Worm (Caenorhabditis elegans) whole organism, L1 larva: ENCODE results near the gene C54F6.15.

Experiments
- C04F5.9 ChIP-seq: sonication (generic microtip); optimal IDR thresholded peaks from 2 replicates; lab custom pipeline; 2016; ENCODE audit warnings: missing genetic modification characterization, missing compliant biosample characterization
- C16A3.4 ChIP-seq: fragments of 150-350 bp; optimal IDR thresholded peaks from 2 replicates; lab custom pipeline; 2014; ENCODE audit warnings: missing biosample characterization, missing genetic modification characterization
- aha-1 ChIP-seq: fragments of 150-350 bp; optimal IDR thresholded peaks from 2 replicates; lab custom pipeline; 2014; ENCODE audit warnings: missing biosample characterization, missing genetic modification characterization
- alr-1 ChIP-seq: fragments of 200-800 bp; sonication (Bioruptor generic); optimal IDR thresholded peaks from 2 replicates; lab custom pipeline; 2018; ENCODE audit warnings: borderline replicate concordance, mild to moderate bottlenecking, missing genetic modification characterization, missing compliant biosample characterization
- ama-1 ChIP-seq: fragments of 150-350 bp; optimal IDR thresholded peaks from 2 replicates; lab custom pipeline; 2014
- blmp-1 ChIP-seq: fragments of 150-350 bp; optimal IDR thresholded peaks from 2 replicates; lab custom pipeline; 2014; ENCODE audit warnings: missing biosample characterization, missing genetic modification characterization
- ceh-8 ChIP-seq: fragments of 200-800 bp; sonication (Bioruptor generic); optimal IDR thresholded peaks from 2 replicates; lab custom pipeline; 2018; ENCODE audit warnings: mild to moderate bottlenecking, missing genetic modification characterization, moderate library complexity, missing compliant biosample characterization
- ceh-82 ChIP-seq, 3 experiments: fragments of 150-350 bp in 1 of 3; sonication (generic microtip) in 2 of 3; optimal IDR thresholded peaks; 2 replicates each; lab custom pipeline; 2014 to 2017; ENCODE audit warnings: missing biosample characterization in 3 of 3, missing genetic modification characterization in 3 of 3
- ceh-88 ChIP-seq: fragments of 200-800 bp; sonication (Bioruptor generic); IDR thresholded peaks from 2 replicates; pipeline ENCODE4 v1.3.6; 2022; ENCODE audit warnings: missing genetic modification characterization, missing compliant biosample characterization
- ceh-90 ChIP-seq: sonication (generic microtip); optimal IDR thresholded peaks from 2 replicates; lab custom pipeline; 2016; ENCODE audit warnings: missing genetic modification characterization, missing compliant biosample characterization
- ces-1 ChIP-seq: fragments of 150-350 bp; optimal IDR thresholded peaks from 2 replicates; lab custom pipeline; 2014; ENCODE audit warnings: missing biosample characterization, missing genetic modification reagents, missing genetic modification characterization
- dsc-1 ChIP-seq: sonication (generic microtip); optimal IDR thresholded peaks from 2 replicates; lab custom pipeline; 2016; ENCODE audit warnings: mild to moderate bottlenecking, missing genetic modification characterization, missing compliant biosample characterization
- efl-1 ChIP-seq, 4 experiments: fragments of 150-350 bp; optimal IDR thresholded peaks in 3 of 4; peaks in 1 of 4; 1 replicate in 1 of 4; 2 replicates in 3 of 4; lab custom pipeline; 2014; ENCODE audit warnings: missing biosample characterization in 2 of 4, missing genetic modification characterization in 2 of 4, missing genetic modification reagents in 2 of 4
- efl-3 ChIP-seq: fragments of 200-800 bp; sonication (Bioruptor generic); optimal IDR thresholded peaks from 2 replicates; lab custom pipeline; 2018; ENCODE audit warnings: mild to moderate bottlenecking, missing genetic modification characterization, missing compliant biosample characterization
- egl-27 ChIP-seq, 2 experiments: fragments of 150-350 bp in 1 of 2; sonication (generic microtip); optimal IDR thresholded peaks; 3 replicates each; lab custom pipeline; 2017 to 2018; ENCODE audit warnings: missing biosample characterization in 2 of 2, missing genetic modification characterization in 2 of 2, missing genetic modification reagents in 2 of 2
- fkh-10 ChIP-seq: sonication (generic microtip); optimal IDR thresholded peaks from 2 replicates; lab custom pipeline; 2017; ENCODE audit warnings: missing biosample characterization, missing genetic modification reagents, missing genetic modification characterization
- hlh-17 ChIP-seq: fragments of 200-800 bp; sonication (Bioruptor generic); optimal IDR thresholded peaks from 2 replicates; lab custom pipeline; 2018; ENCODE audit warnings: missing genetic modification characterization, mild to moderate bottlenecking, missing compliant biosample characterization, moderate library complexity, borderline replicate concordance
- jun-1 ChIP-seq: fragments of 150-350 bp; optimal IDR thresholded peaks from 2 replicates; lab custom pipeline; 2014; ENCODE audit warnings: missing biosample characterization, missing genetic modification reagents, missing genetic modification characterization
- lin-13 ChIP-seq: fragments of 150-350 bp; optimal IDR thresholded peaks from 2 replicates; lab custom pipeline; 2014; ENCODE audit warnings: missing biosample characterization, missing genetic modification reagents, missing genetic modification characterization
- lin-14 ChIP-seq: fragments of 200-800 bp; sonication (Bioruptor generic); optimal IDR thresholded peaks from 2 replicates; lab custom pipeline; 2018; ENCODE audit warnings: mild to moderate bottlenecking, missing genetic modification characterization, moderate library complexity, missing compliant biosample characterization
- nhr-11 ChIP-seq: fragments of 150-350 bp; optimal IDR thresholded peaks from 2 replicates; lab custom pipeline; 2014; ENCODE audit warnings: missing biosample characterization, missing genetic modification characterization
- nhr-19 ChIP-seq: fragments of 200-800 bp; sonication (Bioruptor generic); conservative IDR thresholded peaks from 2 replicates; pipeline ENCODE4 v1.3.6; 2022; ENCODE audit warnings: missing genetic modification characterization, missing compliant biosample characterization
- nhr-47 ChIP-seq: sonication (generic microtip); optimal IDR thresholded peaks from 2 replicates; lab custom pipeline; 2016; ENCODE audit warnings: mild to moderate bottlenecking, missing genetic modification characterization, moderate library complexity, missing compliant biosample characterization
- nhr-76 ChIP-seq: sonication (generic microtip); optimal IDR thresholded peaks from 2 replicates; lab custom pipeline; 2017; ENCODE audit warnings: missing biosample characterization, missing genetic modification characterization
- nhr-84 ChIP-seq: sonication (generic microtip); optimal IDR thresholded peaks from 2 replicates; lab custom pipeline; 2017; ENCODE audit warnings: missing biosample characterization, missing genetic modification characterization
- pag-3 ChIP-seq: sonication (generic microtip); optimal IDR thresholded peaks from 2 replicates; lab custom pipeline; 2017; ENCODE audit warnings: missing genetic modification characterization, mild to moderate bottlenecking, missing compliant biosample characterization, antibody characterized with exemption, borderline replicate concordance; ENCODE audit not compliant: insufficient read depth
- skn-1 ChIP-seq: fragments of 150-350 bp; optimal IDR thresholded peaks from 2 replicates; lab custom pipeline; 2014; ENCODE audit warnings: missing biosample characterization, missing genetic modification characterization
- swsn-7 ChIP-seq: sonication (generic microtip); optimal IDR thresholded peaks from 2 replicates; lab custom pipeline; 2016; ENCODE audit warnings: missing genetic modification characterization, missing compliant biosample characterization
- tbx-2 ChIP-seq: sonication (generic microtip); optimal IDR thresholded peaks from 2 replicates; lab custom pipeline; 2016; ENCODE audit warnings: missing genetic modification characterization, missing compliant biosample characterization
- tlp-1 ChIP-seq: fragments of 150-350 bp; optimal IDR thresholded peaks from 2 replicates; lab custom pipeline; 2014; ENCODE audit warnings: missing biosample characterization, missing genetic modification characterization
- unc-62 ChIP-seq: fragments of 150-350 bp; optimal IDR thresholded peaks from 2 replicates; lab custom pipeline; 2014; ENCODE audit warnings: missing biosample characterization, missing genetic modification reagents, missing genetic modification characterization
- unc-86 ChIP-seq: sonication (generic microtip); optimal IDR thresholded peaks from 2 replicates; lab custom pipeline; 2016; ENCODE audit warnings: missing genetic modification characterization, missing compliant biosample characterization

C54F6.15 gene

DNA sequence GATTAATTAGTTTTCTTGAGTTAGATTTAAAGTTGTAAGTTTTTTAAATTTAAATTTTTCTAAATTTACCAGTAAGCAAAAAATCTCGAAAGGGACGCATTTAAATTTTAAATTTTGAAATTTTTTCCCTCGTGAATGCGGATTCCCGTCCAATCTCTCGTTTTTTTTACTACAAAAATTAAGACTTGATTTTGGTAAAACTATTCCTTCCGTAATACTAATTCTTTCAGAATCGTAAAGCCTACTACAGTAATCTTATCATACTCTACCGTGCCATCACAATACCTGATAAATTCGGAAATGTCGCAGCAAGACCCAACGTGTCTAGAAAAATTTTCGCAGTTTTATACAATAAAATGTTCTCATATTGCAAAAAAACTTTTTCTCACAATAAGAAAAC lies 23.0 kb upstream of the C54F6.15 start, which contains the start of the genes C54F6.19 and nhx-3:
C54F6.19 (plus strand) TSS at position 301 of the 400 bp plus-strand sequence.
nhx-3 (minus strand) TSS at position 337 of the 400 bp plus-strand sequence.
- no peak for TF ChIP-seq aha-1 (tag; lab: Kevin White, UChicago)
- TF ChIP-seq nhr-19 = no peak

DNA sequence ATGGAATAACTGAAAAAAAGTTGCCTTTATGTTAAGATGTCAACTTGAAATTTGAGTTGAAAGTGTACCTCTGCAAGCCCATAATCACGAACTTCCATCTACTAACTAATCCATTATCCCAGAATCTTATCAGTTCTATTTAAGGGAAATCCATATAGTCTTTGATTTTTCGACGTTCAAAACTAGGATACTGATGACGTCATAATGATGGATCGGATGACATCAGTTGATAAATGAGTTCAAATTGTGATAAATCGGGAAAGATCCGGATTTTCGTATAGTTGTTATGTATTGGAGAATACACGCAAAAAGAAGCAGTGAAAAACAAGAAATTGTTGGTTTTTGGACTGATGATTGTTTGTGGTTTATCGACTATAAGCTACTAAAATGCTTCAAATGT lies 21.5 kb upstream of the C54F6.15 start:
- TF ChIP-seq ceh-88 (GFP tag; lab: Robert Waterston, UW) (no peak), blmp-1 (tag; lab: Kevin White, UChicago) (peak; percentile 10), efl-3 (GFP tag; lab: Kevin White, UChicago) (no peak)
- TF ChIP-seq, all 84 proteins: peak for 1

DNA sequence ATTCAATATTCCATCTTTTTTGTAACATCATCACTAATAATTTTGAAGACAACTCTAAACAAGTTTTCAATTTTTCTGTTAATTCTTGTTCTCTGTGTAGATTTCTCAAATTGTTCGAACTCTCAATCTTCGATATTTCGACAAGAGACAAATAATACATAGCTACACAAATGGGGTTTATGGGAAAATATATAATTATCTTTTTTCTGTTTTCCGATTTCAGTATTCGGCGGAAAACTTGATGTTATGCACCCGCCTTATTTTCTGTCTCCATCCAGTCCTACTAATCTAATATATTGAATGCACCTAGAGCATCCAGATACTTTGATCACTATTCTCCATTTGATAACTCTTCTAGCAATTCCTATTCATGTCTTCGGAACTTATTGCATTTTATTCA lies 16.8 kb upstream of the C54F6.15 start, which contains the start of gene srh-268:
srh-268 (plus strand) TSS at position 301 of the 400 bp plus-strand sequence.
- TF ChIP-seq fkh-10 (no peak), egl-27 (tag; optimal IDR thresholded peaks at IDR 0.05; lab: Kevin White, UChicago) (no peak), C04F5.9 (tag; lab: Kevin White, UChicago) (no peak), C16A3.4 (tag; lab: Kevin White, UChicago) (no peak)

DNA sequence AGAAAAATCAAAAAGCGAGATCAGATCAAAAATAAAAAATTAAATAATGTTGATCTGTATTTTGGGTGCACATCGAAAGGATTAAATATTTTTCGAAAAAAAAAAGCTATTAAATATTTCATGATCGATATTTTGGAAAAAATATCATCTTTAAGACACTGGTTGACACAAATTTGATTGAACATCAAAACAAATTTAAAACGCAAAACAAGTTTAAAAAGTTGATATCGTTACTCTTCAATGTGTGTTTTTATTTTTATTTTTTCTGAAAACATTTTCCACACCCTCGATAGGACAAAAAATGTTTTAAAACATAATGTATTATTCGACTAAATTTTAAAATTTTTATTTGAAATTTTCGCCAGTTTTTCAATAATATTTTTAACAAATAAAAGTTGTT lies 15.8 kb upstream of the C54F6.15 start, which contains the start of gene C54F6.12:
C54F6.12 (minus strand) TSS at position 101 of the 400 bp plus-strand sequence.
- TF ChIP-seq dsc-1 (tag; lab: Kevin White, UChicago) (no peak), jun-1 (tag; lab: Kevin White, UChicago) (no peak), swsn-7 (tag; lab: Kevin White, UChicago) (no peak), fkh-10 (no peak), lin-14 (GFP tag; lab: Kevin White, UChicago) (no peak), hlh-17 (GFP tag; lab: Kevin White, UChicago) (no peak), ama-1 (lab: Kevin White, UChicago) (no peak), ces-1 (GFP tag; lab: Kevin White, UChicago) (no peak), nhr-47 (tag; lab: Kevin White, UChicago) (no peak), skn-1 (tag; lab: Kevin White, UChicago) (no peak), nhr-76 (tag; lab: Kevin White, UChicago) (no peak)
- TF ChIP-seq, all 84 proteins: peak for 0

DNA sequence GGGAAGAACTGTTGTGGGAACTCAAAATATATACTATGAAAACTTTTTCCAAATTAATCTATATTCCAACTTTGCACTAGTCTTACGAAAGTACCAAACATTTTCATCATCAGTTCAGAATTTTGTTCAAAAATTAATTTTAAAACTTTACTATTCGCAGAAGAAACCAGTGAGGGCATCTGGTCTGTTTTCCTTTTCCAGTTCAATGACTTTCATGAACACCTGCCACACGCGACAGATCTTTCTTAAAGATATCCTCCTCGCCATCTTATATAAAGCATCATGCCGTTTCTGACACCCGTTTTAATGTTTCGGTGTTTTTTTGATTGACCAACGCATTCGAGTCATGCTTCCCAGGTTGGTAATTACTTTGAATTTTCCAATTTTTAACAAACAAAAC lies 10.8 kb upstream of the C54F6.15 start, which contains the start of gene C54F6.3:
C54F6.3 (plus strand) TSS at position 301 of the 400 bp plus-strand sequence.
- TF ChIP-seq nhr-84 (tag; lab: Kevin White, UChicago) = no peak
- no peak for TF ChIP-seq ces-1 (GFP tag; lab: Kevin White, UChicago)
- TF ChIP-seq ceh-90 (tag; lab: Kevin White, UChicago) = no peak
- no peak for TF ChIP-seq efl-1 (optimal IDR thresholded peaks at IDR 0.05; lab: Kevin White, UChicago)
- peak in 1 of 2 experiments; percentile 50 for TF ChIP-seq efl-1 (GFP tag; optimal IDR thresholded peaks at IDR 0.05 in 1 of 2; lab: Kevin White, UChicago)
- no peak for TF ChIP-seq fkh-10

DNA sequence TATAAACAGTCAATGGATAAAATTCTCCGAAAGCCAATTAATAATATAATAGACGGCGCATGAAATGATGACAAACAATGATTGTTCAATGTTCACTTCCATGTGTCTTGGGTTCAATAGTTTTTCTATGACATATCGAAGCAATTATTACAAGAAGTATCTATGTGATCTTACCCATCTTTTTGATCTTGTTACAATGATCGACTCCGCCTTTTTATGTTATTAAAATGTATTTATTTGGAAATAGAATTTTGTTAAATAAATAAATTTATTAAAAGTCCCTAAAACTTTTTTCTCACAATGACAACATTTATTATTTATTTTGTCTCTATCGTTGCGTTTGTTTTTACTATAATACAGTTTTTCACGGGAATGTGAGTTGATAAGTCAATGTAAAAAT lies 7.7 kb upstream of the C54F6.15 start, which contains the start of gene swt-2:
swt-2 (plus strand) TSS at position 301 of the 400 bp plus-strand sequence.
- no peak for TF ChIP-seq jun-1 (tag; lab: Kevin White, UChicago)
- TF ChIP-seq alr-1 = no peak
- no peak for TF ChIP-seq ces-1 (GFP tag; lab: Kevin White, UChicago)
- TF ChIP-seq nhr-84 (tag; lab: Kevin White, UChicago) = no peak
- no peak for TF ChIP-seq nhr-76 (tag; lab: Kevin White, UChicago)
- TF ChIP-seq efl-3 (GFP tag; lab: Kevin White, UChicago) = no peak
- no peak for TF ChIP-seq fkh-10
- TF ChIP-seq tlp-1 = no peak
- no peak for TF ChIP-seq ama-1 (lab: Kevin White, UChicago)
- TF ChIP-seq aha-1 (tag; lab: Kevin White, UChicago) = no peak
- TF ChIP-seq lin-13 (GFP tag; lab: Kevin White, UChicago) = no peak
- no peak for TF ChIP-seq tbx-2 (tag; lab: Kevin White, UChicago)
- no peak for TF ChIP-seq unc-62 (GFP tag; lab: Kevin White, UChicago)
- no peak for TF ChIP-seq unc-86
- TF ChIP-seq pag-3 = no peak
- no peak for TF ChIP-seq ceh-8 (GFP tag; lab: Kevin White, UChicago)
- TF ChIP-seq nhr-11 (tag; lab: Kevin White, UChicago) = no peak
- TF ChIP-seq swsn-7 (tag; lab: Kevin White, UChicago) = no peak
- TF ChIP-seq lin-14 (GFP tag; lab: Kevin White, UChicago) = no peak
- no peak for TF ChIP-seq ceh-82 (tag; optimal IDR thresholded peaks at IDR 0.05; lab: Kevin White, UChicago)
